Fruit fly (Drosophila melanogaster): ENCODE results near the gene dac.

Gene dac

DNA sequence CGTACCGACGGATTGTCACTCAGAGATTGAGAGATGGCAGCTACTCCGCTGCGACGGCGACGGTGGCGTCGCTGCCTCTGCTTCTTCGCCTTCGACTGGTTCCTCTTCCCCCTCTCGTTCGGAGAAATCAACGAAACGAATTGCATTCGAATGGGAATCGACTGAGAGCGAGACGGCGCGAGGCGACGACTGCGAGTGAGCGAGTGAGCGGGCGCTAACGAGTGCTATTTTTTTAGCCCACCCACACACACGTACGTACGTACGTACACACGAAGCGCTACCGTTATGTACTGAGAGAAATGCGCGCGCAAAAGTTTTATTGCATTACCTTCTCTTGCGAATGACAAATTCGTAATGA is at the start of gene dac:
Gene dac, minus strand, starts transcription at position 356 of the 358 bp plus-strand sequence.
- TF ChIP-seq CTCF (optimal IDR thresholded peaks at IDR 0.05) (no peak), CG8478 (optimal IDR thresholded peaks at IDR 0.05) (no peak)

DNA sequence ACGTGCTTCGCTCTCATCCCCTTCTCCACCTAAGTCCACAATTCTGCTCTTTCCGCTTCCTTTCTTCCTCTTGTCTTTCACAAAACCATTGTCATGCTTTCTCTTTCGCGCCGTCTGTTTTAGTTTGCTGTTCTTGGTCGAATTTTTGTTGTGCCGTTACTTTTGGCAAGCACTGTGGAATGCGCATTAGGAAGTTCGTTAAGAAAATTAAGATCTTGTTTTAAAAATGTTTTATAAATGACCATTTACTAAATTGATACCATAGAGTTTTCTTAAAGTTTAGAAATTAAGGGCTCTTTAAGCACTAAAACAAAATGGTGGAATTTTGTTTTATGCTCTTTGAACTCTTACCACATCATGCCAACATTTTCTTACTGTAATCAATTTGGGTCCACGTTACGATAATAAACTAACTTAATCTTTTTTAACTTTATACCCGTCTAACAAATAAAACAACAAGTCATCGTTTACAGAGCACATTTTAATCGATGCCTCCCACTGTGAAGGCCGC is 49.3 kb upstream of the dac start:
- no peak for TF ChIP-seq CG8478 (optimal IDR thresholded peaks at IDR 0.05)
- no peak for TF ChIP-seq CTCF (optimal IDR thresholded peaks at IDR 0.05)

DNA sequence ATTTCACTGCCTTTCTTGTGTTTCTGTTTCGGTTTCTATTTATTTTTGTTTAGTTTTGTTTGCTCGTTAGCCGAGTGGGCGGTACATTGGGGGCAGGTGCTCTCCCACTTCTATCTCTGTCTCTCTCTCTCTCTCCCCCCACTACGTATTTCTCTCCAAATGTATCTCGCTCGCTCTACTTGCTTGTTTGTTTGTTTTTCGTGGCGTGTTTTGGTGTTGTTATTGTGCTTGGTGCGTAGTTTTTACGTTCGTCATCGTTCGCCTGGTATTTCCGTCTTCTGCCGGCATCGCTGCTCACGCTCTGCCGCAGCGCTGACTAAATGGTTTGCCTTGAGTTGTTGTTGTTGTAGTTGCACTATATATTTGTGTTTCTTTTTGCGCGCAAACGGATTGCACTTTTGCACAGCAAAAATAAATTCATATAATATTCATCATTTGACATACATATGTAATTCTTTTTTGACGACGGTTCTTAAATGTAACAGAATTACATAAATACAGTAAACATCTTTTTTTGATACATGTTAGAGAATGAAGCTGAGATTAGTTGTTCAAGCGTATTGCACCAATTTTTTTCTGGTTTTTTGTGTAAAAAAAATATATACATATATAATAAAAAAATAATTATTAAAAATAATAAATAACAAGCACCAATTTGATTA is 48.5 kb upstream of the dac start:
- TF ChIP-seq CG8478 (optimal IDR thresholded peaks at IDR 0.05) = no peak
- no peak for TF ChIP-seq CTCF (optimal IDR thresholded peaks at IDR 0.05)

- TF ChIP-seq CTCF (optimal IDR thresholded peaks at IDR 0.05) (no peak), CG8478 (optimal IDR thresholded peaks at IDR 0.05) (no peak)
Measured at dm6 chr2L:16533386-16533773, 47.6 kb upstream of the dac start.

DNA sequence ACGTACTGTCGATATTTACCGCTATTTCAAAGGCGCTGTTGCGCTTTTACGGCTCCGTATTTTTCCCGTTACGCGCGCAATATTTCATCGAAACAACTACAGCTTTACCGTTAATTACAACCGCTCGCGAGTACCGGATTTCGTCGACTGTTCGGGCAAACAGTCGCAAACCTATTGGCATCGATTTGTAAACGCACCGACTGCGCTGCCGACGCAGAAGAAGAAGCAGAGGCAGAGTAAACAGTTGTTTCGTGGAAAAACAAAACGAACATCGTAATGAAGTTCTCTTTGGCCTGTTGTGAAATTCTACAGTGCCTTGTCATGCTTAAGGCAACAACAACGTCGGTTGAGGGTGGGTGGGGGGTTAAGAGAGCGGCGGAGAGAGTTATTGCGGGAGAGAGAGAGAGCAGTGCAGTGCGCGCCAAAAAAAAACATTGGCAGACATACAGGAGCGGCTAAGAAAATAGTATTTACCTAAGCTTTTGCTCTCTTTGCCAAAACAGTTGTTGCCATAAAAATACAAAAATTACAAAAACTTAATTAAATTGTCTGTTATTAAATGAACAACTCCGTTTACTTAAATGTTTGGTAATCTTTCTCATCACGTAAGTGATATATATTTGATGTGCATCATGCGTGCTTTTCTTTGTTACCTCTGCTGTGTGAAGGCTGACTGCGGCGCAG is 47.0 kb upstream of the dac start, which contains the start of gene CG5953:
Gene CG5953, minus strand, starts transcription at position 176 of the 684 bp plus-strand sequence.
- TF ChIP-seq CTCF (optimal IDR thresholded peaks at IDR 0.05) = no peak
- no peak for TF ChIP-seq CG8478 (optimal IDR thresholded peaks at IDR 0.05)

DNA sequence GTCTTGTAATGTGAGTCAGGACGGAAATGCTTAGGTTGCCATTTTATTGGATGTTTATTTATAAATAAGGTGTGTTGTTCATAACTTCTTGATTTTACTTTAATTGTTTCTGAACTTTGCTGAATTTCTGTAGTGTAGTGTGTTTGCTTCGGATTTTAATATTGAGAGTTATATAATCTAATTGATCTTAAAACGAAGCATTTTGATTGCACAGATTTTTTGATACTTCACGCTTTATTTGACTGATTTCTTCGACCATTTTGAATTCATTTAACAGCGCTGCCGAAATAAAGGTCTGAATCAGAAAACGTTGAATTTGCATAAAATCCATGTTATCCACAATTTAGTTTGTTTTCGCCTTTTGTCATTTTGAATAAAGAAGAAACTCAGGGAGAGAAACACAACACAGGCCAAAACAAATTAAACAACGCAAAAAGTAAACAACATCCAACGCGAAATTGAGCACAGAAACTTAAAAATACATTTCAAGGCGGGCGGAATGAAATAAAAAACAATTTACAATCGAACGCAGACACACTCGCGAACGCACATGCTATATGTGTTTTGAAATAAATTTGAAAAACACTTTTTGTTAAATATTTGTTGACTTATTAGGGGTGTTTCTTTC is 45.8 kb upstream of the dac start:
- TF ChIP-seq CG8478 (optimal IDR thresholded peaks at IDR 0.05) = no peak
- no peak for TF ChIP-seq CTCF (optimal IDR thresholded peaks at IDR 0.05)

dm6 chr2L:16530809-16531208 is 45.0 kb upstream of the dac start:
- no peak for TF ChIP-seq CTCF (optimal IDR thresholded peaks at IDR 0.05)
- no peak for TF ChIP-seq CG8478 (optimal IDR thresholded peaks at IDR 0.05)

DNA sequence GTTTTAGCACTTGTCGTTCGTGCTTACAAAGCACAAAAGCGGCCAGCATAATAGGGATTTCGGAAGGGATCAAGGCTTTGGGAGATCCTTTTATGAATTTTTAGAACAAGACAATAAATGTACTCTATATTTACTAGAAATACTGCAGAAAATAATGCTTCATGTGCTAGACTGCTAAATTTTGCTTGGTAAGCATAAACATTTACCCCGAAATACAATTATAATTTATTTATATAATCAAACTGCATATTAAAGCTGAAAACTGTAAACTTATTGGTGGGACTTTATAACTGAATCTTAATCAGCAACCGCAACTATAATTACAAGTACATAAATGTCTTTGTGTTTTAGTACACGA is 44.6 kb upstream of the dac start:
- no peak for TF ChIP-seq CG8478 (optimal IDR thresholded peaks at IDR 0.05)
- no peak for TF ChIP-seq CTCF (optimal IDR thresholded peaks at IDR 0.05)

DNA sequence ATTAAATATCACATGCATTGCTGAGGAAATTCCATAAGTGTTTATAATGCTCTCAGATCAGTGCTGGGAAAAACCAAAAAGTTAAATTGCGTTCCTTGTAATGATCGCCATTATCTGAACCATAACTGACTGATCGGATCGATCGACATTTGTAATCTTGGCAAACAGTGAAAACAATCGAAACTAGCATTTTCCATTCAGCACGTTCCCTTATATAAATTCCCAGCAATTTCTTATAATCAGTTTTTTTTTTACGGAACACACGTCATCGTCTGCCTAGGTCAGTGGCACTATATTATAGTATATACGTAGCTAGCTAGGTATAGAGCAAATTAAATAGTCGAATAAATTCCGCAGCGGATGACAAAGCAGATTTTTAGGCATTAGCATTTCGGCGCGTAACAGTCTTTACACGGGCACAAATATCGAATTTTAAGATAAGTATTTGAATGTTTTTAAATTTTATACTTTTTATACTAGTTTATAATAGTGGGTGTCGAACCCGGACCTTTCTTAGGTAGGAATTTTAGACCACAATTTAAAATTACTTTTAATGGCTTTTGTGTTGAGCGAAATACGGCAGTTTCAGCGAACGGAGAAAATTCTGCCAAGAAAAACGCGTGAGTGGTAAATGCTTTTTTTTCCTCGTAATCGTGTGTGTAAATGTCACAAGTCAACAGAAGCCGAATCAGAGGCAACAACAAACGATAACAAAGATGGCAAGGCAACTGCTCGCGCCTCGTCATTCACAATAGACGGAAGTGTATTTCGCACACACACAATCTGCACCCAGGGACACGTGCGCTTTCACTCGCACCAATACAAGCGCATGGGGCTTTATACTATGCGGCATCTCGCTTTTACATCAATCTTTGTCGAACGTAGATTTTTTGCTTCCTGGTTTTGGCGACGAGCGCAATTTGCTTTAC is 44.0 kb upstream of the dac start:
- no peak for TF ChIP-seq CTCF (optimal IDR thresholded peaks at IDR 0.05)
- no peak for TF ChIP-seq CG8478 (optimal IDR thresholded peaks at IDR 0.05)

dm6 chr2L:16528493-16528892 is 42.7 kb upstream of the dac start:
- TF ChIP-seq CG8478 (optimal IDR thresholded peaks at IDR 0.05) (no peak), CTCF (optimal IDR thresholded peaks at IDR 0.05) (no peak)

- TF ChIP-seq CTCF (optimal IDR thresholded peaks at IDR 0.05) = no peak
- no peak for TF ChIP-seq CG8478 (optimal IDR thresholded peaks at IDR 0.05)
Measured at dm6 chr2L:16526578-16526977, 40.8 kb upstream of the dac start.

DNA sequence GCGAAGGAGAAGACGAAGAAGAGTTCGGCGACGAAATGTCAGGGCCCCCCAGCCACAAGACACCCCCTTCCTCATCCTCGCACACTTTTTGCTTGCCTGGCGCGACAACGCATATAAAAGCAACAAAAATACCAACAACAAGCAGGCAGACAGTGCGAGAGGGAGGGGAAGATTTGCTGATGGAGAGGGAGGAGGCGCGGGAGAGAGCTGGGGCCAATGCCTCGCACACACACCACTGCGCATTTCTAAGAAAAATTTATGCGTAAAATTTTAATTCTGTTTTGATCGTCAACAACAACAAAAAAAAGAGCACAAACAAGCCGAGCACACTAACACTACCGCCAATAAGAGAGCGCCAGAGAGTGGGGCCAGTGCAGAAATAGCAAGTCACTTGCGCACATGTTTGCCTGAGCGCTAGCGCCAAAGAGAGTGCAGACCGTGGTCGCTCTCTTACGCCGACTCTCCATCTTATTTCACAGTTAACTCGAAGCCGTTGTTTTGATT is 40.3 kb upstream of the dac start:
- TF ChIP-seq CTCF (optimal IDR thresholded peaks at IDR 0.05) (no peak), CG8478 (optimal IDR thresholded peaks at IDR 0.05) (no peak)

dm6 chr2L:16525114-16525513 is 39.3 kb upstream of the dac start:
- TF ChIP-seq CTCF (optimal IDR thresholded peaks at IDR 0.05) (no peak), CG8478 (optimal IDR thresholded peaks at IDR 0.05) (no peak)

DNA sequence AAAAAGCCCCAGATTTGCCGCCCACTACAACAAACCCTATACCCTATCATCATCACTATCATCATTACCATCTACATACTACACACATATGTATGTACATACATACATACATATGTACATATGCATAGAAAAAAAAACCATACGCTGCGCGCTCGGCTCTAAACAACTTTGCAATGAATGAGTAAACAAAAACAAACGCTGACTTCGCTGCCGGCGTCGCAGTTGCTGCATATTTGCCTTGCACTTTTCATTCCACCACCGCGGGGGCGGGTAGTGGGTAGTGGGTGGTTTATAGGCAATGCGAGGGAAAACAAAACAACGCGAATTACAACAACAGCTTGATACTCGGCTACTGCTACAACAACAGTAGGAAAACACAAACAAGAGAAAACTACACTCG is 37.3 kb upstream of the dac start:
- TF ChIP-seq CG8478 (optimal IDR thresholded peaks at IDR 0.05) (no peak), CTCF (optimal IDR thresholded peaks at IDR 0.05) (no peak)

DNA sequence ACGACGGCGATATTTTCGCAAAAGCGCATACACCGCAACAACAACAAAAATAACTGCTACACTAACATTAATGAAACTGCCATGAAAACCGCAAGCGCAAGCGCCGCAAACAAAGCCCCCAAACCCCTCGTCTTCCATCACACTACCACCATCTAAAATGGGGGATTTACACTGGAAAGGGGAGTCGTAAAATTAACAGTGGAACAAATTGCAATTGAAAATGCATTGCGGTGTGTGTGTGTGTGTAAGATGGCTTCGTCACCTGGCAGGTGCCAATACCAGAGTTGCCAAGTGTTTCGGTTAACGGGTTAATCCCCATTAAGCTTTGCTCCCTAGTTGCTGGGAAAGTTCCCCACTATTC is 36.5 kb upstream of the dac start:
- TF ChIP-seq CG8478 (optimal IDR thresholded peaks at IDR 0.05) = no peak
- no peak for TF ChIP-seq CTCF (optimal IDR thresholded peaks at IDR 0.05)

Measured in S2 (cell line).